Fruit fly (Drosophila melanogaster) whole organism, embryonic: ENCODE data around the gene stg.
A peak's percentile ranks its signal among the peaks of the same experiment; 100 is the strongest.

Experiments used
- B-H1 ChIP-seq: fragments of 200-800 bp; sonication (Bioruptor generic); IDR thresholded peaks from 3 replicates; pipeline ENCODE4 v1.3.6; 2022; ENCODE audit warnings: missing biosample characterization, missing genetic modification characterization
- CG10654 ChIP-seq: fragments of 200-800 bp; sonication (Bioruptor generic); optimal IDR thresholded peaks from 2 replicates; lab custom pipeline; 2016; ENCODE audit warnings: missing biosample characterization, missing genetic modification characterization
- CG11504 ChIP-seq: fragments of 200-800 bp; sonication (Bioruptor generic); optimal IDR thresholded peaks from 3 replicates; lab custom pipeline; 2019; ENCODE audit warnings: missing biosample characterization, mild to moderate bottlenecking, missing genetic modification characterization, moderate library complexity
- CG17385 ChIP-seq: fragments of 200-800 bp; sonication (Bioruptor generic); optimal IDR thresholded peaks from 3 replicates; lab custom pipeline; 2018; ENCODE audit warnings: missing biosample characterization, mild to moderate bottlenecking, missing genetic modification characterization
- CG3163 ChIP-seq: fragments of 200-800 bp; sonication (Bioruptor generic); optimal IDR thresholded peaks from 3 replicates; lab custom pipeline; 2016; ENCODE audit warnings: missing biosample characterization, missing genetic modification characterization
- CG33557 ChIP-seq: fragments of 200-800 bp; sonication (Bioruptor generic); optimal IDR thresholded peaks from 2 replicates; lab custom pipeline; 2019; ENCODE audit warnings: missing biosample characterization, mild to moderate bottlenecking, missing genetic modification characterization, moderate library complexity
- CG3407 ChIP-seq: fragments of 200-800 bp; sonication (Bioruptor generic); optimal IDR thresholded peaks from 2 replicates; lab custom pipeline; 2018; ENCODE audit warnings: missing biosample characterization, mild to moderate bottlenecking, missing genetic modification characterization
- CG3995 ChIP-seq: fragments of 200-800 bp; sonication (Bioruptor generic); optimal IDR thresholded peaks from 3 replicates; lab custom pipeline; 2016; ENCODE audit warnings: missing biosample characterization, missing genetic modification characterization
- CG6254 ChIP-seq: fragments of 200-800 bp; sonication (Bioruptor generic); optimal IDR thresholded peaks from 3 replicates; lab custom pipeline; 2017; ENCODE audit warnings: mild to moderate bottlenecking, missing biosample characterization, missing genetic modification reagents, missing genetic modification characterization
- CG6654 ChIP-seq: fragments of 200-800 bp; sonication (Bioruptor generic); optimal IDR thresholded peaks from 2 replicates; lab custom pipeline; 2017; ENCODE audit warnings: missing biosample characterization, mild to moderate bottlenecking, missing genetic modification characterization
- CG6683 ChIP-seq: fragments of 200-800 bp; sonication (Bioruptor generic); optimal IDR thresholded peaks from 2 replicates; lab custom pipeline; 2017; ENCODE audit warnings: missing biosample characterization, mild to moderate bottlenecking, missing genetic modification characterization, missing genetic modification reagents
- CG7928 ChIP-seq: fragments of 200-800 bp; sonication (Bioruptor generic); optimal IDR thresholded peaks from 2 replicates; lab custom pipeline; 2017; ENCODE audit warnings: missing biosample characterization, mild to moderate bottlenecking, missing genetic modification characterization
- CG7987 ChIP-seq: fragments of 200-800 bp; sonication (Bioruptor generic); optimal IDR thresholded peaks from 2 replicates; lab custom pipeline; 2018; ENCODE audit warnings: missing biosample characterization, mild to moderate bottlenecking, missing genetic modification characterization, moderate library complexity
- CrebB ChIP-seq: fragments of 200-800 bp; sonication (Bioruptor generic); optimal IDR thresholded peaks from 3 replicates; lab custom pipeline; 2018; ENCODE audit warnings: missing biosample characterization, mild to moderate bottlenecking, missing genetic modification characterization
- Drgx ChIP-seq: fragments of 200-800 bp; sonication (Bioruptor generic); IDR thresholded peaks from 2 replicates; pipeline ENCODE4 v1.3.6; 2022; ENCODE audit warnings: missing biosample characterization, missing genetic modification characterization
- Ets65A ChIP-seq: fragments of 200-800 bp; sonication (Bioruptor generic); peaks from one replicate; lab custom pipeline; 2016; ENCODE audit warnings: missing biosample characterization, missing genetic modification characterization
- Fer2 ChIP-seq: fragments of 200-800 bp; sonication (Bioruptor generic); optimal IDR thresholded peaks from 2 replicates; lab custom pipeline; 2018; ENCODE audit warnings: missing biosample characterization, mild to moderate bottlenecking, missing genetic modification characterization, moderate library complexity
- Hand ChIP-seq: fragments of 200-800 bp; sonication (Bioruptor generic); optimal IDR thresholded peaks from 2 replicates; lab custom pipeline; 2017; ENCODE audit warnings: mild to moderate bottlenecking, missing biosample characterization, missing genetic modification reagents, missing genetic modification characterization
- Hmr ChIP-seq: fragments of 200-800 bp; sonication (Bioruptor generic); optimal IDR thresholded peaks from 3 replicates; lab custom pipeline; 2017; ENCODE audit warnings: mild to moderate bottlenecking, missing biosample characterization, missing genetic modification reagents, missing genetic modification characterization
- Hr39 ChIP-seq: fragments of >200 bp; optimal IDR thresholded peaks from 2 replicates; lab custom pipeline; 2017
- Oaz ChIP-seq: fragments of 200-800 bp; sonication (Bioruptor generic); IDR thresholded peaks from 2 replicates; pipeline ENCODE4 v1.3.6; 2022; ENCODE audit warnings: missing biosample characterization, missing genetic modification characterization
- Rx ChIP-seq: fragments of 200-800 bp; sonication (Bioruptor generic); IDR thresholded peaks from 2 replicates; pipeline ENCODE4 v1.3.6; 2022; ENCODE audit warnings: missing biosample characterization, missing genetic modification characterization
- Xrp1 ChIP-seq: fragments of 200-800 bp; sonication (Bioruptor generic); IDR thresholded peaks from 2 replicates; pipeline ENCODE4 v1.3.6; 2022; ENCODE audit warnings: missing biosample characterization, missing genetic modification characterization
- ac ChIP-seq: fragments of 200-800 bp; sonication (Bioruptor generic); optimal IDR thresholded peaks from 3 replicates; lab custom pipeline; 2017; ENCODE audit warnings: missing biosample characterization, mild to moderate bottlenecking, missing genetic modification characterization
- al ChIP-seq: fragments of 200-800 bp; sonication (Bioruptor generic); IDR thresholded peaks from 2 replicates; pipeline ENCODE4 v1.3.6; 2022; ENCODE audit warnings: missing biosample characterization, missing genetic modification characterization
- bsh ChIP-seq, 2 experiments: fragments of 200-800 bp; sonication (Bioruptor generic); optimal IDR thresholded peaks; 2 replicates each; lab custom pipeline; 2017 to 2018; ENCODE audit warnings: mild to moderate bottlenecking in 2 of 2, missing biosample characterization in 2 of 2, missing genetic modification characterization in 2 of 2, moderate library complexity in 1 of 2
- chm ChIP-seq: fragments of 200-800 bp; sonication (Bioruptor generic); IDR thresholded peaks from 2 replicates; pipeline ENCODE4 v1.3.6; 2022; ENCODE audit warnings: missing biosample characterization, missing genetic modification characterization
- crol ChIP-seq: fragments of 200-800 bp; sonication (Bioruptor generic); IDR thresholded peaks from 2 replicates; pipeline ENCODE4 v1.3.6; 2022; ENCODE audit warnings: missing biosample characterization, missing genetic modification characterization
- ems ChIP-seq: fragments of 200-800 bp; sonication (Bioruptor generic); optimal IDR thresholded peaks from 3 replicates; lab custom pipeline; 2016; ENCODE audit warnings: missing biosample characterization, missing genetic modification characterization
- eve ChIP-seq, 2 experiments: fragments of >200 bp; optimal IDR thresholded peaks; 2 replicates each; lab custom pipeline; 2017; ENCODE audit warnings: missing biosample characterization in 2 of 2, missing genetic modification characterization in 2 of 2
- ewg ChIP-seq: fragments of 200-800 bp; sonication (Bioruptor generic); optimal IDR thresholded peaks from 3 replicates; lab custom pipeline; 2017; ENCODE audit warnings: mild to moderate bottlenecking, missing biosample characterization, missing genetic modification reagents, missing genetic modification characterization
- grn ChIP-seq: fragments of 200-800 bp; sonication (Bioruptor generic); optimal IDR thresholded peaks from 3 replicates; lab custom pipeline; 2017; ENCODE audit warnings: missing biosample characterization, missing genetic modification characterization
- mld ChIP-seq: fragments of 200-800 bp; sonication (Bioruptor generic); IDR thresholded peaks from 3 replicates; pipeline ENCODE4 v1.3.6; 2022; ENCODE audit warnings: missing biosample characterization, missing genetic modification characterization; ENCODE audit not compliant: partially characterized antibody
- pzg ChIP-seq: fragments of 200-800 bp; sonication (Bioruptor generic); optimal IDR thresholded peaks from 3 replicates; lab custom pipeline; 2018; ENCODE audit warnings: missing biosample characterization, mild to moderate bottlenecking, missing genetic modification characterization, moderate library complexity
- repo ChIP-seq: fragments of 200-800 bp; sonication (Bioruptor generic); optimal IDR thresholded peaks from 2 replicates; lab custom pipeline; 2016; ENCODE audit warnings: missing biosample characterization, missing genetic modification characterization
- ro ChIP-seq: fragments of 200-800 bp; sonication (Bioruptor generic); IDR thresholded peaks from 2 replicates; pipeline ENCODE4 v1.3.6; 2022; ENCODE audit warnings: missing biosample characterization, missing genetic modification characterization
- seq ChIP-seq: fragments of 200-800 bp; sonication (Bioruptor generic); IDR thresholded peaks from 2 replicates; pipeline ENCODE4 v1.3.6; 2022; ENCODE audit warnings: missing biosample characterization, missing genetic modification characterization
- slou ChIP-seq: fragments of 200-800 bp; sonication (Bioruptor generic); optimal IDR thresholded peaks from 3 replicates; lab custom pipeline; 2016; ENCODE audit warnings: missing biosample characterization, missing genetic modification characterization
- sr ChIP-seq: fragments of 200-800 bp; sonication (Bioruptor generic); IDR thresholded peaks from 3 replicates; pipeline ENCODE4 v1.3.6; 2022; ENCODE audit warnings: missing biosample characterization, missing genetic modification characterization
- stc ChIP-seq: fragments of 200-800 bp; sonication (Bioruptor generic); IDR thresholded peaks from 2 replicates; pipeline ENCODE4 v1.3.6; 2022; ENCODE audit warnings: missing biosample characterization, missing genetic modification characterization
- tx ChIP-seq: fragments of 200-800 bp; sonication (Bioruptor generic); optimal IDR thresholded peaks from 2 replicates; lab custom pipeline; 2016; ENCODE audit warnings: missing biosample characterization, missing genetic modification characterization
- wek ChIP-seq: fragments of 200-800 bp; sonication (Bioruptor generic); optimal IDR thresholded peaks from 3 replicates; lab custom pipeline; 2018; ENCODE audit warnings: missing biosample characterization, mild to moderate bottlenecking, missing genetic modification characterization, moderate library complexity
- yki ChIP-seq: fragments of >200 bp; optimal IDR thresholded peaks from 3 replicates; lab custom pipeline; 2018
- zen2 ChIP-seq: fragments of 200-800 bp; sonication (Bioruptor generic); IDR thresholded peaks from 3 replicates; pipeline ENCODE4 v1.3.6; 2022; ENCODE audit warnings: missing biosample characterization, missing genetic modification characterization; ENCODE audit not compliant: partially characterized antibody

stg gene

dm6 chr3R:29214262-29214661 lies 41.3 kb downstream of the stg start (continued):
- TF ChIP-seq Hmr (GFP tag; lab: Kevin White, UChicago) (peak; percentile 99), Fer2 (tag; lab: Kevin White, UChicago) (peak; percentile 97), chm (GFP tag; lab: Robert Waterston, UW) (peak; percentile 100), mld (GFP tag; lab: Robert Waterston, UW) (no peak), al (GFP tag; lab: Robert Waterston, UW) (peak; percentile 98), repo (GFP tag; lab: Kevin White, UChicago) (peak; percentile 99), CG6654 (peak; percentile 92), ac (GFP tag; lab: Kevin White, UChicago) (peak; percentile 100)

- TF ChIP-seq pzg (GFP tag; lab: Kevin White, UChicago) (no peak), CG17385 (peak; percentile 31), Rx (GFP tag; lab: Robert Waterston, UW) (no peak), Ets65A (GFP tag; lab: Kevin White, UChicago) (peak; percentile 85), yki (lab: Kevin White, UChicago) (no peak), ewg (GFP tag; lab: Kevin White, UChicago) (peak; percentile 6), chm (GFP tag; lab: Robert Waterston, UW) (0 out of 2 replicates have a peak, but pooled peaks have one; percentile 22), CG6254 (GFP tag; lab: Kevin White, UChicago) (no peak)
Observed at dm6 chr3R:29213416-29213815, 42.2 kb downstream of the stg start.

DNA sequence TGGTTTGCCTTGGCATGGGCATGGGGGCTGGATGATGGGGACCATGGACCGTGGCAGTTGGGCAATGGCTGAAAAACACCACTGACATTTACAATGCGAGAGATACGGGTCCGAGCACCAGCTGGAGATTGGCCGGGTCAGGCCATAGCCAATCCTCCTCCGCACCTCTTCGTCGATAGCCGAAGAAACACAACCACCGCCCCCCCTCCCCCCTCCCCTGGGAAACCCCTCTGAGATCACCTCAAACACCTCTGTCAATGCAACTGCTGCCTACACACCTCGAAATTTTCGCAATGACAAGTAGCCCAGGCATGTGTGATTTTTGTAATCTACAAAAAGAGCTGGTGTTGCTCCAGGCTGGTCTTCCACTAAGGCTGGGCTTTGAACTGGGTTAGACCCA lies 43.1 kb downstream of the stg start:
- TF ChIP-seq crol, result peak; percentile 31; the same call in 1 of the 2 replicates
- TF ChIP-seq Hr39 (lab: Kevin White, UChicago), result peak; percentile 87
- no peak for TF ChIP-seq CrebB (tag; lab: Kevin White, UChicago)
- TF ChIP-seq sr (GFP tag; lab: Robert Waterston, UW), result 0 out of 3 replicates have a peak, but pooled peaks have one; percentile 20
- TF ChIP-seq, all 482 proteins: peak for 3

- TF ChIP-seq CG11504 (tag; lab: Kevin White, UChicago) (no peak), CG33557 (no peak), Drgx (GFP tag; lab: Robert Waterston, UW) (peak; percentile 40; the same call in 1 of the 2 replicates), bsh (GFP tag; optimal IDR thresholded peaks at IDR 0.05; lab: Kevin White, UChicago) (peak in 1 of 2 experiments; percentile 41), Xrp1 (GFP tag; lab: Robert Waterston, UW) (no peak), stc (GFP tag; lab: Robert Waterston, UW) (no peak), CG7928 (no peak)
Observed at dm6 chr3R:29211702-29212101, 43.9 kb downstream of the stg start.

- TF ChIP-seq CG3995 (GFP tag; lab: Kevin White, UChicago) (no peak), eve (GFP tag; optimal IDR thresholded peaks at IDR 0.05; lab: Kevin White, UChicago) (no peak), CG10654 (GFP tag; lab: Kevin White, UChicago) (no peak), zen2 (GFP tag; lab: Robert Waterston, UW) (no peak), CG6683 (no peak), grn (GFP tag; lab: Kevin White, UChicago) (no peak), seq (GFP tag; lab: Robert Waterston, UW) (no peak), ems (GFP tag; lab: Kevin White, UChicago) (no peak), Oaz (no peak), tx (no peak), ro (GFP tag; lab: Robert Waterston, UW) (no peak), slou (GFP tag; lab: Kevin White, UChicago) (no peak), sr (GFP tag; lab: Robert Waterston, UW) (no peak), CG3163 (GFP tag; lab: Kevin White, UChicago) (no peak), wek (GFP tag; lab: Kevin White, UChicago) (no peak), B-H1 (GFP tag; lab: Robert Waterston, UW) (no peak), CG3407 (GFP tag; lab: Kevin White, UChicago) (no peak), CG7987 (GFP tag; lab: Kevin White, UChicago) (no peak), Hand (GFP tag; lab: Kevin White, UChicago) (no peak)
Observed at dm6 chr3R:29210542-29211393, 44.8 kb downstream of the stg start.
